Worm (Caenorhabditis elegans): ENCODE results near the gene arrd-19.

DNA sequence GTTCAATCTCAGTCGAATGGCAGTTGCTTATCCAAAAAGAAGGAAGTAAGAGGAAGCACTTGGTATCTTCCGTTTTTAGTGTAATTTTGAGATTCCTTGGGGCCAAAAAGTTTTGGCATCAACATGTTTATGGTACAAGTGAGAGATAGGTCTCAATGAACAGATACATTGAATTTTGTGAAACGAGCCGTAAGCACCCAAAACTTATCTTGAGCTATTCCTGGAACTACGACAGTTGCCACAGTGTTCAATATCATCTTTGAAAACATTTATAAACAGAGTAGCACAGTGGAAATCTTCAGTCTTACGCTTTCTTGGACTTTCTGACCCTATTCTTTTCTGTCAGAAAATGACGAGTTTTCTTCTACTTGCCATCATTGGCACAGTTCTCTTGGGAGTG lies 40.3 kb downstream of the arrd-19 start, which contains the start of gene T28A11.3:
- no peak for TF ChIP-seq klf-2 (GFP tag; conservative IDR thresholded peaks at IDR 0.05)
- no peak for TF ChIP-seq ref-1 (GFP tag; conservative IDR thresholded peaks at IDR 0.05)
- TF ChIP-seq cog-1 (tag; optimal IDR thresholded peaks at IDR 0.05) = no peak

Data from whole organism, midembryonic.